Fruit fly (Drosophila melanogaster): Measurements from ENCODE around the gene sick.

The sick gene

DNA sequence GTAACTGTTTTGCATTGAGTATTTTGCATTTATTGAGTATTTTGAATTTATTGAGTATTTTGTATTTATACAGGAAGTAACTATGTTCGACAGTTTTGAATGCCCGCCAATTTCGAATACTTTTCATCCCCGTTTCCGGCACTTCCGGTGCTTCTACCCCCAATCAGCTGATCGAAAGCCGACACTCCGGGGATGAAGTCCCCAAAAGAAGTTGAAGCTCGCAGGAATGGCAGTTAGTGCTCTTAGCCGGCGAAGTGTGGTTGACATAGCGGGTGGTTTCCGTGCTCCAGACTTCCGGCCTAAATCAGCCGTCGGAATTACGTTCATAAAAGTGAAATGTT is at the start of gene sick:
Gene sick (plus strand): TSS at position 255 of the 341 bp plus-strand sequence.
- TF ChIP-seq CG17801 (GFP tag; optimal IDR thresholded peaks at IDR 0.05; ENCODE audit: partially characterized antibody) = no peak

DNA sequence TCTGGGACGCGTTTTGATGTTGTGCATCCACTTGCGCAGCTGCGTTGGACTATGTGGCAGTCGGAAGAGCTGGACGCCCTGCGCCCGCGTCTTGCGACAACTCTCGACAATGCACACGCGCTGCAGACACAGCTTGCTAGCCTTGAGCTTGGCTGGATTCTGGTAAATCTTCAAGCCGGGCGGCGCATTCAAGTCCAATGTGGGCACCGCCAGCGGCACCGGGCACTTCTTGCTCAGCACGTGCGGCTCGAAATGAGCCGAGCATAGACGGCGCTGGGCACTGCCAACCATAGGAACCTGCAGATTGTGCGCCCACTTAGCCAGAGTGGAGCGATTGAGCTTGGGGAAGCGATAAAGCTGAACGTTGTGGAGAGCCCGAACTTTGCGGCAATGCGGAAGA is 45.6 kb upstream of the sick start:
- no peak for TF ChIP-seq CG17801 (GFP tag; optimal IDR thresholded peaks at IDR 0.05; ENCODE audit: partially characterized antibody)

DNA sequence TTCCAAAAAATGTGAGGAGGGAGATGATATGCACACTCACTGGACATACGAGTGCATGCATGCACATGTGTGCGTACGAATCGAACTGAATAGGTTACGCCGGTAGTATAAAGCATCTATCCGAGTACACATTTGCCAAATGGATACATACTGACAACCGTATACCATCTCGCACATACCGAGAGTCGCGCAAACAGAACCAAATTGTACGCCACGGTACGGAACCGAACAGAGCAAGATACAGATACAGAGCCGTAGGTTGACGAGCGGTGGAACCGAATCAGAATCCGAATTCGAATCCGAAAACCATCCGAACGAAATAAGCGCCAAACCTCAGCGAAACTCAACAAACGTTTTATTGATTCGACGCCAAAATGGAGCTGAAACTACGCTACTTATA is 41.1 kb upstream of the sick start:
- no peak for TF ChIP-seq CG17801 (GFP tag; optimal IDR thresholded peaks at IDR 0.05; ENCODE audit: partially characterized antibody)

DNA sequence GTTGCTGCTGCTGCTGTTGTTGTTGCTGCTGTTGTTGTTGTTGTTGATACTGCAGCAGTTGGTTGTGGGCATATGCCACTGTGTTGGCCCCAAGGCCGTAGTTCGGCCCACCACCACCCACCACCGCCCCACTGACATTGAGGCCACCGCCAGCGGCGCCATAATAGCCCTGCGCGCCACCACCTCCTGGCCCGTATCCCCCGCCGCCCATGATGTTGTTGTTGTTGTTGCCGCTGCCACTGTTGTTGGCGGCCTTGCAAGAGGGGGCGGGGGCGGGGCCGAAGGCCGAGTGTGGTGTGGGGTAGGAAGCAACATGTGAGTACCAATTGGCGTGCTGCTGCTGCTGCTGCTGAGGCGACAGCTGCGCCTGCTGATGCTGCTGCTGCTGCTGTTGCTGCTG is 40.1 kb upstream of the sick start:
- no peak for TF ChIP-seq CG17801 (GFP tag; optimal IDR thresholded peaks at IDR 0.05; ENCODE audit: partially characterized antibody)

DNA sequence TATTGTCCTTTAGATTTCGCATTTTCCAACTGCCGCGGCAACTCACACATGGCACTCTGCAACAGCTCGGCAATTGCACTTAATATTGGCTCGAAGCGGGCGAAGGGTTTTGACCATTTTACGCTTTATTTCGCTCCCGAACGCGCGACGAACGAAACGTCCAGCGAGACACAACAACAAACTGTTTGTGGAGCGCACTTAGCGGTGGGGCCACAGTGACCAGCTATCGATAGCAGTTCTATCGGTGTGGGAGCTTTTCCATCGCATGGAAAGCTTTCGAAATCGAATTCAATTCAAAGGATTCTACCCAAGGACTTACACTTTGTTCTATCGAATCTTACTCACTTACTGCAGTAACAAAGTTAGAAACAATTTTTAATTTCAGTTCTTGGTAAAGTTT is 39.4 kb upstream of the sick start, which contains the start of gene CG10631:
Gene CG10631 (minus strand): TSS at position 189 of the 400 bp plus-strand sequence.
- peak; percentile 39 for TF ChIP-seq CG17801 (GFP tag; optimal IDR thresholded peaks at IDR 0.05; ENCODE audit: partially characterized antibody)

DNA sequence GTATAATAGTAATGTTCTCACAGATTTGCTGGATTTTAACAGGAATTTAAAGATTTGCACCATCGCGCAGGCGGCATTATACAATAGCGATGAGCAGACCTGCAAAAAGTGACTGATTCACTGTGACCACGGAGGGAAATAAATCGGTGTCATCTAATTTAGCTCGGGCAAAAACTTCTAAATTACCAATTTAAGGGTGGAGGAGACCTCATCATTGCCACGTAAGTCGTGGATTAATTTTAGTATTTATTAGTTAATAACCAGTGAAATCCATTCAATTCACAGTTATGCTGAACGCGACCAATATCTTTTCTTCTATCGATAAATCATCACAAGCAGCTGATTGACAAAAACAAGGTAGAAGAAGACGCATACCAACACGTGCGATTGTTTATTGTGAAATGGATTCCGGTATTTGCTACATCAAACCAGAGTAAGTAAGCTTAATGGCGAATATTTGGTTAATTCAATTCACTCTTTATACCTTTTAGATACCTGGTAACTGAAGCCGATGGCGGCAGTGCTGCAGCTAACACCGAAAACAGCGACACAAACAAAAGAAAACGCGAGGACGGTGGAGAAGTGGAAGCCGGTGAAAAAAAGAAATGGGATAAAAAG is 37.5 kb upstream of the sick start, which contains the start of the genes CG10628 and Dus3:
Gene CG10628 (minus strand): TSS at position 105 of the 618 bp plus-strand sequence.
Gene Dus3 (plus strand): TSS at position 369 of the 618 bp plus-strand sequence.
- peak; percentile 78 for TF ChIP-seq CG17801 (GFP tag; optimal IDR thresholded peaks at IDR 0.05; ENCODE audit: partially characterized antibody)

DNA sequence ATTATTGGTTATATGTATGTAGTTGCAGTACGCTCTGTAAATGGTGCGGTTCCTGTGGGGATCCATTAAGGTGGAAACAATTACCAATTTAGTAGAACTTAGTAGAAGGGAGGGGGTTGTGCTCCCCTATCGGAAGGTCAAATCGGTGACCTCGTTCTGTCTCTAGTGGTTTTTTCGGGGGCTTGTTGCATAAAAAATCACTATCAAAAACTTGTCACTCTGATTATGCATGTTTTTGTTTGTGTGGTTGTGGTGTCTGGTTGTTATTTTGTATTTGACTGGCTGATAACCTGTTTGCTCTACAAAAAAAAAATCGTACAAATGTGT is 32.8 kb upstream of the sick start:
- TF ChIP-seq CG17801 (GFP tag; optimal IDR thresholded peaks at IDR 0.05; ENCODE audit: partially characterized antibody) = no peak

DNA sequence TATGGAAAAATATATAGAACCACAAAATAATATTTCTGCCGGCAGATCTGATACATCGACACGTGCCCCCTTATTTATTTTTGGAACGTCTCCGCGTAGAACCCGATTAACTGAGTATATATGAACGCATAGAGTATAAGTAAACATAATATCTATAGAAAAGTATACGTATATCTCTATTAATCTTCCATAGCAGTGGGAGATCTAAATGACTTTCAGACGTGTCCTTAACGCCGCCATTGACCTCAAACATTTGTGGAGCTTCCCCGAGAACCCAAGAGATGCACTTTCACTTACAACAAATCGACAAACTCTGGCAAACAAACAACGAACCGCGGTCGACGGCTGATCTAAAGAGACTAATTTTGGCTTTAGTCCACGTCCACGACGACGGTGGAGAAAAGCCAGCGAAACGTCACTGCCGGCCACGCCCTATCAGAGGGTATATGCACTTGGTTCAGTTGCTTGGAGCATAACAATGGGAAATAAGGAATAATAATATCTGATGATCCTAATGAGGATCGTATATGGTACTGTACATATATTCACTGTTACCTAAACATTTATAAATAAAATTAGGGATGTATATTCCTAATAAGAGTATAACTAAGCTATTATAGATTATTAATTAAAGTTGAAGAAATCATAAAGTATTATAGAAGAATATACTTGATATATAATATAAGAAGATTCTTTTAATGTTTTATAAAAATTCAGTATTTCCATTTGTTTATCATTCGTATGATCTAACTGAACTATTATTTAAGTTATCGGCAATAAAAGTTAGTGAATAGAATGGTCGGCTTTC is 32.2 kb upstream of the sick start, which contains the start of gene fbp:
Gene fbp (minus strand): TSS at position 364 of the 808 bp plus-strand sequence.
- TF ChIP-seq CG17801 (GFP tag; optimal IDR thresholded peaks at IDR 0.05; ENCODE audit: partially characterized antibody) = peak; percentile 76

DNA sequence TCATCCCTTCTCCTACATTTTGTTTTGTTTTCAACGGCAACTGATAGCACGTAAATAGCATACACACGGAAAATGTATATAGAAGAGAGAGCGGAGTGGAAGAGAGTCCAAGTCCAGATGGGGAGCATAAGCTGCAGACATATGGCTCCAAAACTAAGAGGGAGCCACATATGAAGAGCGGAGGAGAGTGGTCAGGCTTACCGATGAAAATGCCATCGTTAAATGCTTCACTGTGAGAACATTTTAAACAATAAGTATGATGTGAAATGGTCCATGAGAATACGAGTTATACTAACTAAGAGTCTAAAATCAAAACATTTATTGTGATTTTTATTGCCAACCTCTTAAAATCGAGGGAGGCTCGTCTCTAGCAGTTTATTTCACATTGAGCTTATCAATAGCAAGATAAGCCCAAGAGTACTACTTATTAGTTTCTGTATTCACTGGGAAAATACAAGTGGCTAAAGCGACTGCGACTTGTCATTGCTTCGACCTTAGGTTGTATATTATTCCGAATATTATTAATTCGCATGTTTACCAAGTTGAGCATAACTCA is 31.5 kb upstream of the sick start:
- no peak for TF ChIP-seq CG17801 (GFP tag; optimal IDR thresholded peaks at IDR 0.05; ENCODE audit: partially characterized antibody)

DNA sequence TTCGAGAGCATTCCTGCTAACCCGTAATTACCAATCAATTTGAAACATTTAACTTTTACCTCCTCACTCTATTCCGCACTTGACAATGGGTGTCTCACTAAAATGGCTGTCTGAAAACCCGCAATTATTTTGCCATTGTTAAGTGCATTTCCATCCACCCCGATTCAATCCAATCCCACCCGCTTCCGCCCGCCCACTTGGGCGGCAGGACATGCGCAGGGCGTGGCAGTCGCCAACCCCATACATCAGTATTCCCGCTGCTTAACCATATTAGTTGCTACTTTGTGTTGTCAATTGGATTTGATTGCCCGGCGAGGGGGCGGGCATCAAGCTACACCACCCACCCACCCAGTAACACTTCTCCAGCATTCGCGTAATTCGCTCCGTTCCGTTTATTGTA is 30.8 kb upstream of the sick start:
- TF ChIP-seq CG17801 (GFP tag; optimal IDR thresholded peaks at IDR 0.05; ENCODE audit: partially characterized antibody) = no peak

DNA sequence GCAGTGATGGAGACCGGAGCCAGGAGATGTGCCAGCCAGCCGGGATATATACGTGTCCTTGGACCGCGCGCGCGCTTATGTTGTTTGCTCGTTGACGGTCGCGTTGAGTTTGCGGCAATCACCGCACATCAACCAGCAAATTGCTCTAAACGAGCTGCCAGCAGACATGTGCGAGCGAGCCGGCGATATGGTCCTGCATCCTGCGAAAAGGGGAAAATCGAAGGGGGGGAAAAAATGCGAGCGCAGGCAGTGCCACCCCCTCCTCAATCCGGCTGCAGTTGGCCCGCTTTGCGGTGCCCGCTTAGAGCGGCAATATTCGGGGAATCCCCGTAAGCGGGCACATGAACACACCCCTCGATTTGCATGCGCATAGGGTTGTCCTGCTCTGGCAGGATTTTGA is 27.2 kb upstream of the sick start, which contains the start of gene bsh:
Gene bsh (minus strand): TSS at position 101 of the 400 bp plus-strand sequence.
- no peak for TF ChIP-seq CG17801 (GFP tag; optimal IDR thresholded peaks at IDR 0.05; ENCODE audit: partially characterized antibody)

DNA sequence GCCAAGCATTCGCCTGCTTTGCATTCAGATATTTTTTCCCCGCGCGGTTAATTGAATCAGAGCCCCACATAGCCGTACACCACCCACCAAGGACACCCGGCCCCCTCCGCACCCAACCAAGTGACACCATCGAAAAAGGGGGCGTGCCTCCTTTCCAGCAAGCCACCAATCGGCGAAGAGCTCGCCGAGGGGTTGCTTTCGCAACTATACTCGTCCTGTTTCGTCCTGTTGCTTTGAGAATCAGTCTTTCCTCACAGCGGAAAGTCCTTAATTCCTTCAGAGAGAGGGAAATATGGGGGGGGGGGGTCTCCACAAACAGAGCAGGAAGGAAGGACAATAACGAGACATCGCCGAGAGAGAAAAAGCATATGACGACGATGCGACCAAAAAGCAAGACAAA is 26.5 kb upstream of the sick start:
- no peak for TF ChIP-seq CG17801 (GFP tag; optimal IDR thresholded peaks at IDR 0.05; ENCODE audit: partially characterized antibody)

DNA sequence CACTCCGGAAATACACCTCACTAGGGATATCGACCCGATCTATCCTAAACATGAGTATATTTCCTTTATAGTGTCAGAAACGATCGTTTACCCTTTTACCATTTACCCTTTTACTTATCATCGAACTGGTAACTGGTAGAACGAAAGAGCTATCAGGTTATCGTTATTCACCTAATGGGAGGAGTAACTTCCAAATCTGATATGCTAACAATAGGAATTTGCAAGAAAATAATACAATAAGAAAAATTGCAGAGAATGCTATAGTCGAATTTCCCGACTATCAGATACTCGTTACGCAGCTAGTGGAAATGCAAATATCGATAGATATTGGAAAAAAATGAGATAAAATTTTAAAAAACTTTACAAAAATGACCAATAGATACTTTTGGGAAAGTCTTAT is 21.9 kb upstream of the sick start:
- TF ChIP-seq CG17801 (GFP tag; optimal IDR thresholded peaks at IDR 0.05; ENCODE audit: partially characterized antibody) = no peak

DNA sequence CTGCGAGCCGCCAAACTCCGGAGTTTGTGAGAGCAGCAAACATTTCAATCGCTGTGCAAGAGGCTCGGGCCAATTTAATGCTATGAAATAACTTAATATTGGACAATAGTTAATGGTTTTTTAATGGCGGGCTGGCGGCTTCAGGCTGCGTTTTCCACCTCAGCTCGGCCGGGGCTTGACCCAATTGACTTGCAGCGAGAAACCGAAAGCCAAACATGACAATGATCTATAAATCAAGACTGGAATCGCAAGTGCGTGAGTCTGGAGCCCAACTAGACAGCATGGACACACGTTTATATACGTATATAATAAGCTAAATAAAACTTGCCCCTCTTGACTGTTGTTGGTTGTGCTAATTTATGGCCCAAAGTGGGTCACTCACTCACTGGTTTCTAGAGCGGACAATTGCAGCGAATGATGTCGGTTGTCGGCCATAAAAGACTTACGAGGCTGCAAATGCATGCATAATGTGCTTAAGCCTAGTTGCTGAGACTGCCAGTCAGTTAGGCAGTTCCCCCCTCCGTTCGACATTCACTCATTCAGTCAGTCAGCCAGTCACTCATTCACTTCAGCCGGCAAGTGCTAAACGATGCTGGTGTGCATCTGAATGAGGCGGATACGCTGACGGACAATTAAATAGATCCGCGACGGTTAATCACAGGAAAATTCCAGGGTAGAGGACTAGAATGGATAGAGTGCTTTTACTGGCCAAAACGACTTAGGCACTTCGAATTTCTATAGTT is 11.2 kb upstream of the sick start:
- TF ChIP-seq CG17801 (GFP tag; optimal IDR thresholded peaks at IDR 0.05; ENCODE audit: partially characterized antibody) = no peak

DNA sequence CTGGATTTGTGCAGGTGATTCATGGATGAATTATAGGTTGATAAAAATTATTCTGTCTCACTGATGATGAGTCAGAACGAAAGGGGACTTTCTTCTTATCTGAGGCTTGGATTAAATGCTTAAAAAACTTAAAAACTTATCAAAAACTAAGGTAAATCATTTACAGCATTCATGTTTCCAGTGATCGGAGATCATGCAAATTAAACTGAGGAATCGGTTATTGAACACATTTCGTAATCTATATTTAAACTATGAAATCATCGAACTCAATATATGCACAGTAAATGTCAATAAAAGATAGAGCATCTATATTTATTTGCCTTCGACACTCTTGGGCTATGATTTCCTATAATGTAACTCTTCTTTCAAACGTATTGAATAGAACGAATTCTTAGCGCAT is 8.2 kb upstream of the sick start:
- TF ChIP-seq CG17801 (GFP tag; optimal IDR thresholded peaks at IDR 0.05; ENCODE audit: partially characterized antibody) = no peak
